Worm (Caenorhabditis elegans) whole organism, L4/young adult: Measurements from ENCODE around the gene pigt-1.

Source experiments
- dao-5 ChIP-seq: sonication (generic microtip); optimal IDR thresholded peaks from 2 replicates; lab custom pipeline; 2016; ENCODE audit warnings: missing genotype, missing genetic modification characterization, moderate library complexity, missing compliant biosample characterization
- him-1 ChIP-seq: sonication (generic microtip); optimal IDR thresholded peaks from 2 replicates; lab custom pipeline; 2016; ENCODE audit warnings: missing genotype, missing genetic modification reagents, missing genetic modification characterization, missing compliant biosample characterization

ce11 chrV:10975091-10975490 is 16.5 kb upstream of the pigt-1 start:
- no peak for TF ChIP-seq dao-5 (tag; lab: Kevin White, UChicago)
- no peak for TF ChIP-seq him-1 (tag; lab: Kevin White, UChicago)
